Fruit fly (Drosophila melanogaster) whole organism, embryonic: Measurements from ENCODE around the gene hbt.

Source experiments
- Awh ChIP-seq: fragments of 200-800 bp; sonication (Bioruptor generic); IDR thresholded peaks from 2 replicates; pipeline ENCODE4, ENCODE4 v1.3.6; 2022; ENCODE audit warnings: missing biosample characterization, missing genetic modification characterization
- CG12659 ChIP-seq: fragments of 200-800 bp; sonication (Bioruptor generic); optimal IDR thresholded peaks from 3 replicates; lab custom pipeline; 2017; ENCODE audit warnings: mild to moderate bottlenecking, missing biosample characterization, missing genetic modification reagents, missing genetic modification characterization
- CG12744 ChIP-seq: fragments of 200-800 bp; sonication (Bioruptor generic); optimal IDR thresholded peaks from 2 replicates; lab custom pipeline; 2016; ENCODE audit warnings: missing biosample characterization, missing genetic modification characterization
- CG14050 ChIP-seq: fragments of 200-800 bp; sonication (Bioruptor generic); IDR thresholded peaks from 3 replicates; pipeline ENCODE4 v1.3.6; 2022; ENCODE audit warnings: missing biosample characterization, missing genetic modification characterization
- CG14441 ChIP-seq: fragments of 200-800 bp; sonication (Bioruptor generic); IDR thresholded peaks from 2 replicates; pipeline ENCODE4 v1.3.6; 2022; ENCODE audit warnings: missing biosample characterization, missing genetic modification characterization
- CG15696 ChIP-seq: fragments of 200-800 bp; sonication (Bioruptor generic); optimal IDR thresholded peaks from 2 replicates; lab custom pipeline; 2019; ENCODE audit warnings: missing biosample characterization, mild to moderate bottlenecking, missing genetic modification characterization, moderate library complexity
- CG17328 ChIP-seq: fragments of 200-800 bp; sonication (Bioruptor generic); IDR thresholded peaks from 2 replicates; pipeline ENCODE4 v1.3.6; 2022; ENCODE audit warnings: missing biosample characterization, missing genetic modification characterization
- CG17359 ChIP-seq: fragments of 200-800 bp; sonication (Bioruptor generic); optimal IDR thresholded peaks from 3 replicates; lab custom pipeline; 2018; ENCODE audit warnings: missing biosample characterization, mild to moderate bottlenecking, missing genetic modification characterization, moderate library complexity
- CG2875 ChIP-seq: fragments of 200-800 bp; sonication (Bioruptor generic); optimal IDR thresholded peaks from 2 replicates; lab custom pipeline; 2017; ENCODE audit warnings: missing biosample characterization, mild to moderate bottlenecking, missing genetic modification characterization, missing genetic modification reagents
- CG3163 ChIP-seq: fragments of 200-800 bp; sonication (Bioruptor generic); optimal IDR thresholded peaks from 3 replicates; lab custom pipeline; 2016; ENCODE audit warnings: missing biosample characterization, missing genetic modification characterization
- CG32772 ChIP-seq: fragments of 200-800 bp; sonication (Bioruptor generic); IDR thresholded peaks from 2 replicates; pipeline ENCODE4 v1.3.6; 2022; ENCODE audit warnings: missing biosample characterization, missing genetic modification characterization
- CG33557 ChIP-seq: fragments of 200-800 bp; sonication (Bioruptor generic); optimal IDR thresholded peaks from 2 replicates; lab custom pipeline; 2019; ENCODE audit warnings: missing biosample characterization, mild to moderate bottlenecking, missing genetic modification characterization, moderate library complexity
- CG7271 ChIP-seq: fragments of 200-800 bp; sonication (Bioruptor generic); optimal IDR thresholded peaks from 2 replicates; lab custom pipeline; 2018; ENCODE audit warnings: missing biosample characterization, mild to moderate bottlenecking, missing genetic modification characterization, moderate library complexity
- CG7372 ChIP-seq: fragments of 200-800 bp; sonication (Bioruptor generic); IDR thresholded peaks from 2 replicates; pipeline ENCODE4 v1.3.6; 2022; ENCODE audit warnings: missing biosample characterization, missing genetic modification characterization
- Chrac-16 ChIP-seq: fragments of 200-800 bp; sonication (Bioruptor generic); optimal IDR thresholded peaks from 3 replicates; lab custom pipeline; 2016; ENCODE audit warnings: missing biosample characterization, missing genetic modification characterization
- D19B ChIP-seq: fragments of 200-800 bp; sonication (Bioruptor generic); optimal IDR thresholded peaks from 2 replicates; lab custom pipeline; 2017; ENCODE audit warnings: missing biosample characterization, mild to moderate bottlenecking, missing genetic modification characterization
- E2f2 ChIP-seq: fragments of 200-800 bp; sonication (Bioruptor generic); IDR thresholded peaks from 2 replicates; pipeline ENCODE4 v1.3.6; 2022; ENCODE audit warnings: missing biosample characterization, missing genetic modification characterization
- Ets65A ChIP-seq: fragments of 200-800 bp; sonication (Bioruptor generic); peaks from one replicate; lab custom pipeline; 2016; ENCODE audit warnings: missing biosample characterization, missing genetic modification characterization
- Ets97D ChIP-seq: fragments of 200-800 bp; sonication (Bioruptor generic); optimal IDR thresholded peaks from 3 replicates; lab custom pipeline; 2016; ENCODE audit warnings: missing biosample characterization, missing genetic modification characterization
- GATAe ChIP-seq: fragments of 200-800 bp; sonication (Bioruptor generic); conservative IDR thresholded peaks from 2 replicates; pipeline ENCODE4 v1.3.6; 2022; ENCODE audit warnings: missing biosample characterization, missing genetic modification characterization
- HHEX ChIP-seq: fragments of 200-800 bp; sonication (Bioruptor generic); optimal IDR thresholded peaks from 3 replicates; lab custom pipeline; 2017; ENCODE audit warnings: missing biosample characterization, mild to moderate bottlenecking, missing genetic modification characterization, missing genetic modification reagents
- Jarid2 ChIP-seq: fragments of 200-800 bp; sonication (Bioruptor generic); optimal IDR thresholded peaks from 3 replicates; lab custom pipeline; 2017; ENCODE audit warnings: mild to moderate bottlenecking, missing biosample characterization, missing genetic modification reagents, missing genetic modification characterization
- Max ChIP-seq: fragments of 200-800 bp; sonication (Bioruptor generic); optimal IDR thresholded peaks from 2 replicates; lab custom pipeline; 2016; ENCODE audit warnings: missing biosample characterization, mild to moderate bottlenecking, missing genetic modification characterization
- Meics ChIP-seq: fragments of 200-800 bp; sonication (Bioruptor generic); optimal IDR thresholded peaks from 2 replicates; lab custom pipeline; 2017; ENCODE audit warnings: missing biosample characterization, mild to moderate bottlenecking, missing genetic modification characterization
- Neu2 ChIP-seq: fragments of 200-800 bp; sonication (Bioruptor generic); optimal IDR thresholded peaks from 3 replicates; lab custom pipeline; 2016; ENCODE audit warnings: missing biosample characterization, missing genetic modification characterization, borderline replicate concordance
- PHDP ChIP-seq: fragments of 200-800 bp; sonication (Bioruptor generic); optimal IDR thresholded peaks from 3 replicates; lab custom pipeline; 2018; ENCODE audit warnings: missing biosample characterization, mild to moderate bottlenecking, missing genetic modification characterization, moderate library complexity
- Xrp1 ChIP-seq: fragments of 200-800 bp; sonication (Bioruptor generic); IDR thresholded peaks from 2 replicates; pipeline ENCODE4 v1.3.6; 2022; ENCODE audit warnings: missing biosample characterization, missing genetic modification characterization
- al ChIP-seq: fragments of 200-800 bp; sonication (Bioruptor generic); IDR thresholded peaks from 2 replicates; pipeline ENCODE4 v1.3.6; 2022; ENCODE audit warnings: missing biosample characterization, missing genetic modification characterization
- aop ChIP-seq: fragments of 200-800 bp; sonication (Bioruptor generic); IDR thresholded peaks from 2 replicates; pipeline ENCODE4 v1.3.6; 2022; ENCODE audit warnings: missing biosample characterization, missing genetic modification characterization
- bigmax ChIP-seq: fragments of 200-800 bp; sonication (Bioruptor generic); optimal IDR thresholded peaks from 2 replicates; lab custom pipeline; 2018; ENCODE audit warnings: missing biosample characterization, mild to moderate bottlenecking, missing genetic modification characterization
- crp ChIP-seq, 2 experiments: fragments of 200-800 bp; sonication (Bioruptor generic); optimal IDR thresholded peaks; 2 replicates in 1 of 2; 3 replicates in 1 of 2; lab custom pipeline; 2017; ENCODE audit warnings: missing biosample characterization in 2 of 2, missing genetic modification characterization in 2 of 2, mild to moderate bottlenecking in 1 of 2, moderate library complexity in 1 of 2
- danr ChIP-seq: fragments of 200-800 bp; sonication (Bioruptor generic); IDR thresholded peaks from 2 replicates; pipeline ENCODE4 v1.3.6; 2022; ENCODE audit warnings: missing biosample characterization, missing genetic modification characterization
- disco-r ChIP-seq: fragments of 200-800 bp; sonication (Bioruptor generic); optimal IDR thresholded peaks from 2 replicates; lab custom pipeline; 2016; ENCODE audit warnings: missing biosample characterization, missing genetic modification characterization
- dmrt99B ChIP-seq: fragments of 200-800 bp; sonication (Bioruptor generic); optimal IDR thresholded peaks from 2 replicates; lab custom pipeline; 2018; ENCODE audit warnings: missing biosample characterization, mild to moderate bottlenecking, missing genetic modification characterization, moderate library complexity
- gt ChIP-seq: fragments of 200-800 bp; sonication (Bioruptor generic); IDR thresholded peaks from 2 replicates; pipeline ENCODE4 v1.3.6; 2022; ENCODE audit warnings: missing biosample characterization, missing genetic modification characterization
- hb ChIP-seq: fragments of 200-800 bp; sonication (Bioruptor generic); IDR thresholded peaks from 3 replicates; pipeline ENCODE4 v1.3.6; 2022; ENCODE audit warnings: missing biosample characterization, missing genetic modification characterization; ENCODE audit not compliant: partially characterized antibody
- ind ChIP-seq: fragments of 200-800 bp; sonication (Bioruptor generic); optimal IDR thresholded peaks from 3 replicates; lab custom pipeline; 2016; ENCODE audit warnings: missing biosample characterization, missing genetic modification characterization
- insv ChIP-seq, 2 experiments: fragments of 200-800 bp; sonication (Bioruptor generic); optimal IDR thresholded peaks; 3 replicates each; lab custom pipeline; 2016 to 2018; ENCODE audit warnings: missing biosample characterization in 2 of 2, missing genetic modification characterization in 2 of 2
- lmd ChIP-seq: fragments of 200-800 bp; sonication (Bioruptor generic); IDR thresholded peaks from 2 replicates; pipeline ENCODE4 v1.3.6; 2022; ENCODE audit warnings: missing biosample characterization, missing genetic modification characterization
- nmo ChIP-seq: fragments of 200-800 bp; sonication (Bioruptor generic); optimal IDR thresholded peaks from 2 replicates; lab custom pipeline; 2018; ENCODE audit warnings: missing biosample characterization, mild to moderate bottlenecking, missing genetic modification characterization, moderate library complexity
- onecut ChIP-seq: fragments of 200-800 bp; sonication (Bioruptor generic); IDR thresholded peaks from 2 replicates; pipeline ENCODE4 v1.3.6; 2022; ENCODE audit warnings: missing biosample characterization, missing genetic modification characterization
- p53 ChIP-seq: fragments of 200-800 bp; sonication (Bioruptor generic); optimal IDR thresholded peaks from 2 replicates; lab custom pipeline; 2016; ENCODE audit warnings: missing biosample characterization, missing genetic modification characterization
- phol ChIP-seq: fragments of 200-800 bp; sonication (Bioruptor generic); optimal IDR thresholded peaks from 3 replicates; lab custom pipeline; 2018; ENCODE audit warnings: missing biosample characterization, mild to moderate bottlenecking, missing genetic modification characterization, moderate library complexity
- prd ChIP-seq, 3 experiments: fragments of >200 bp in 2 of 3; fragments of 200-800 bp in 1 of 3; sonication (Bioruptor generic) in 1 of 3; optimal IDR thresholded peaks in 2 of 3; IDR thresholded peaks in 1 of 3; 2 replicates in 2 of 3; 3 replicates in 1 of 3; pipeline versions ENCODE4 v1.3.6 to Lab custom; 2017 to 2022; ENCODE audit warnings: missing biosample characterization in 1 of 3, missing genetic modification characterization in 1 of 3
- ro ChIP-seq: fragments of 200-800 bp; sonication (Bioruptor generic); IDR thresholded peaks from 2 replicates; pipeline ENCODE4 v1.3.6; 2022; ENCODE audit warnings: missing biosample characterization, missing genetic modification characterization
- sc ChIP-seq, 3 experiments: fragments of >200 bp in 2 of 3; fragments of 200-800 bp in 1 of 3; sonication (Bioruptor generic) in 1 of 3; optimal IDR thresholded peaks; 2 replicates in 2 of 3; 3 replicates in 1 of 3; lab custom pipeline; 2017; ENCODE audit warnings: mild to moderate bottlenecking in 1 of 3, missing biosample characterization in 1 of 3, missing genetic modification characterization in 1 of 3, missing genetic modification reagents in 1 of 3
- sens ChIP-seq: fragments of 200-800 bp; sonication (Bioruptor generic); peaks from one replicate; lab custom pipeline; 2016; ENCODE audit warnings: missing biosample characterization, missing genetic modification characterization
- slp2 ChIP-seq: fragments of 200-800 bp; sonication (Bioruptor generic); optimal IDR thresholded peaks from 2 replicates; lab custom pipeline; 2016; ENCODE audit warnings: missing biosample characterization, missing genetic modification characterization
- zen ChIP-seq: fragments of 200-800 bp; sonication (Bioruptor generic); optimal IDR thresholded peaks from 3 replicates; lab custom pipeline; 2018; ENCODE audit warnings: missing biosample characterization, mild to moderate bottlenecking, missing genetic modification characterization, moderate library complexity
- zfh2 ChIP-seq: fragments of 200-800 bp; sonication (Bioruptor generic); optimal IDR thresholded peaks from 2 replicates; lab custom pipeline; 2016; ENCODE audit warnings: missing biosample characterization, missing genetic modification characterization

Gene hbt

DNA sequence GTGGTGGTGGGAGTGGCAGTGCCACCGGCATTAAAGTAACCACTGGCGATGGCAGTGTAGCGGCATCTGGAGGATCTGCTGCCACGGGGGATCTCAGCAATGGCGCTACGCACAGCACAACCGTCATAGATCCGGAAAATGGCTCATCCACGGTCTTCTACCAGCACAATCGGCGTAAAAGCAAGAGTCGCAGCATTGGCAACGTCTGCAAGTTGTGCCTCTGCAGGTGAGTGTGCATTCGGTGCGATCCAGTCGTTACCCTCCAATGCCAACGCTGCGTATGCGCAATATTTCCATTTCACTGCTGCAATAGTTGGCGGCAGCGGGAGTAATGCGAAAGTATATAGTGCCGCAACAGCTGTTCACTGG is 39.9 kb downstream of the hbt start (continued):
- TF ChIP-seq CG3163 (GFP tag; lab: Kevin White, UChicago) (no peak), lmd (GFP tag; lab: Robert Waterston, UW) (0 out of 2 replicates have a peak, but pooled peaks have one; percentile 20), CG12744 (GFP tag; lab: Kevin White, UChicago) (no peak), sens (GFP tag; lab: Kevin White, UChicago) (no peak), p53 (GFP tag; lab: Kevin White, UChicago) (no peak), nmo (GFP tag; lab: Kevin White, UChicago) (no peak), crp (GFP tag; optimal IDR thresholded peaks at IDR 0.05; lab: Kevin White, UChicago) (no peak), E2f2 (GFP tag; lab: Robert Waterston, UW) (0 out of 2 replicates have a peak, but pooled peaks have one; percentile 2), zen (tag; lab: Kevin White, UChicago) (no peak), onecut (GFP tag; lab: Robert Waterston, UW) (no peak), insv (GFP tag; optimal IDR thresholded peaks at IDR 0.05; lab: Kevin White, UChicago) (no peak), CG14441 (GFP tag; lab: Robert Waterston, UW) (peak; percentile 61; the same call in 1 of the 2 replicates), CG7372 (GFP tag; lab: Robert Waterston, UW) (peak; percentile 65), HHEX (peak; percentile 7), aop (no peak), CG15696 (tag; lab: Kevin White, UChicago) (no peak), CG14050 (GFP tag; lab: Robert Waterston, UW) (no peak), Meics (no peak), sc (optimal IDR thresholded peaks at IDR 0.05; lab: Kevin White, UChicago) (no peak), sc (GFP tag; optimal IDR thresholded peaks at IDR 0.05; lab: Kevin White, UChicago) (no peak), GATAe (GFP tag; lab: Robert Waterston, UW) (no peak), zfh2 (GFP tag; lab: Kevin White, UChicago) (no peak), Chrac-16 (GFP tag; lab: Kevin White, UChicago) (no peak), ind (peak; percentile 4), prd (optimal IDR thresholded peaks at IDR 0.05; lab: Kevin White, UChicago) (no peak), prd (GFP tag; IDR thresholded peaks at IDR 0.05; lab: Robert Waterston, UW) (0 out of 3 replicates have a peak, but pooled peaks have one; percentile 33), D19B (GFP tag; lab: Kevin White, UChicago) (peak; percentile 7), CG32772 (0 out of 2 replicates have a peak, but pooled peaks have one; percentile 36), Max (GFP tag; lab: Kevin White, UChicago) (no peak), PHDP (tag; lab: Kevin White, UChicago) (no peak), hb (GFP tag; lab: Robert Waterston, UW) (no peak), CG17359 (tag; lab: Kevin White, UChicago) (peak; percentile 3), danr (no peak), Awh (GFP tag; lab: Robert Waterston, UW) (no peak), bigmax (GFP tag; lab: Kevin White, UChicago) (no peak), ro (GFP tag; lab: Robert Waterston, UW) (no peak), Xrp1 (GFP tag; lab: Robert Waterston, UW) (peak; percentile 28; the same call in 1 of the 2 replicates), CG7271 (tag; lab: Kevin White, UChicago) (no peak), CG33557 (GFP tag; lab: Kevin White, UChicago) (no peak), CG2875 (GFP tag; lab: Kevin White, UChicago) (no peak), Jarid2 (GFP tag; lab: Kevin White, UChicago) (peak; percentile 51), dmrt99B (tag; lab: Kevin White, UChicago) (peak; percentile 37), gt (0 out of 2 replicates have a peak, but pooled peaks have one; percentile 12), al (GFP tag; lab: Robert Waterston, UW) (no peak), slp2 (no peak), CG12659 (GFP tag; lab: Kevin White, UChicago) (peak; percentile 21), Neu2 (no peak), phol (tag; lab: Kevin White, UChicago) (no peak), Ets65A (GFP tag; lab: Kevin White, UChicago) (peak; percentile 58), disco-r (no peak), Ets97D (GFP tag; lab: Kevin White, UChicago) (no peak), CG17328 (no peak)
